Fruit fly (Drosophila melanogaster) whole organism, embryonic: ENCODE data around the gene SCCRO.
A peak's percentile ranks its signal among the peaks of the same experiment; 100 is the strongest.

Experiments
- Adf1 ChIP-seq: fragments of 200-800 bp; sonication (Bioruptor generic); IDR thresholded peaks from 2 replicates; pipeline ENCODE4 v1.3.6; 2022; ENCODE audit warnings: missing biosample characterization, missing genetic modification characterization
- Blimp-1 ChIP-seq: fragments of 200-800 bp; sonication (Bioruptor generic); optimal IDR thresholded peaks from 3 replicates; lab custom pipeline; 2018; ENCODE audit warnings: missing biosample characterization, missing genetic modification characterization, mild to moderate bottlenecking, moderate library complexity, missing genetic modification reagents
- CG12071 ChIP-seq: fragments of 200-800 bp; sonication (Bioruptor generic); optimal IDR thresholded peaks from 3 replicates; lab custom pipeline; 2018; ENCODE audit warnings: missing biosample characterization, mild to moderate bottlenecking, missing genetic modification characterization
- CG12104 ChIP-seq: fragments of 200-800 bp; sonication (Bioruptor generic); optimal IDR thresholded peaks from 3 replicates; lab custom pipeline; 2016; ENCODE audit warnings: missing biosample characterization, missing genetic modification characterization
- CG13894 ChIP-seq: fragments of 200-800 bp; sonication (Bioruptor generic); optimal IDR thresholded peaks from 3 replicates; lab custom pipeline; 2018; ENCODE audit warnings: missing biosample characterization, mild to moderate bottlenecking, missing genetic modification characterization, moderate library complexity
- CG1602 ChIP-seq: fragments of 200-800 bp; sonication (Bioruptor generic); optimal IDR thresholded peaks from 3 replicates; lab custom pipeline; 2016; ENCODE audit warnings: missing biosample characterization, missing genetic modification characterization
- CG18476 ChIP-seq: fragments of 200-800 bp; sonication (Bioruptor generic); optimal IDR thresholded peaks from 2 replicates; lab custom pipeline; 2016; ENCODE audit warnings: missing biosample characterization, mild to moderate bottlenecking, missing genetic modification characterization
- CG2712 ChIP-seq: fragments of 200-800 bp; optimal IDR thresholded peaks from 3 replicates; lab custom pipeline; 2019; ENCODE audit warnings: missing biosample characterization, mild to moderate bottlenecking, missing genetic modification characterization, moderate library complexity
- CG33557 ChIP-seq: fragments of 200-800 bp; sonication (Bioruptor generic); optimal IDR thresholded peaks from 2 replicates; lab custom pipeline; 2019; ENCODE audit warnings: missing biosample characterization, mild to moderate bottlenecking, missing genetic modification characterization, moderate library complexity
- CG3407 ChIP-seq: fragments of 200-800 bp; sonication (Bioruptor generic); optimal IDR thresholded peaks from 2 replicates; lab custom pipeline; 2018; ENCODE audit warnings: missing biosample characterization, mild to moderate bottlenecking, missing genetic modification characterization
- CG4424 ChIP-seq: fragments of 200-800 bp; sonication (Bioruptor generic); optimal IDR thresholded peaks from 3 replicates; lab custom pipeline; 2016; ENCODE audit warnings: missing biosample characterization, missing genetic modification characterization
- CG6689 ChIP-seq: fragments of 200-800 bp; sonication (Bioruptor generic); IDR thresholded peaks from 2 replicates; pipeline ENCODE4 v1.3.6; 2022; ENCODE audit warnings: missing biosample characterization, missing genetic modification characterization
- CG7556 ChIP-seq: fragments of 200-800 bp; sonication (Bioruptor generic); optimal IDR thresholded peaks from 2 replicates; lab custom pipeline; 2017; ENCODE audit warnings: missing biosample characterization, mild to moderate bottlenecking, missing genetic modification characterization
- CG7786 ChIP-seq: fragments of 200-800 bp; sonication (Bioruptor generic); optimal IDR thresholded peaks from 2 replicates; lab custom pipeline; 2016; ENCODE audit warnings: missing biosample characterization, missing genetic modification characterization
- CG8944 ChIP-seq: fragments of 200-800 bp; sonication (Bioruptor generic); optimal IDR thresholded peaks from 3 replicates; lab custom pipeline; 2016; ENCODE audit warnings: missing biosample characterization, missing genetic modification characterization
- CG9215 ChIP-seq: fragments of 200-800 bp; sonication (Bioruptor generic); IDR thresholded peaks from 2 replicates; pipeline ENCODE4 v1.3.6; 2022; ENCODE audit warnings: missing biosample characterization, missing genetic modification characterization
- CG9437 ChIP-seq: fragments of 200-800 bp; sonication (Bioruptor generic); optimal IDR thresholded peaks from 2 replicates; lab custom pipeline; 2018; ENCODE audit warnings: missing biosample characterization, mild to moderate bottlenecking, missing genetic modification characterization
- CoRest ChIP-seq: fragments of 200-800 bp; sonication (Bioruptor generic); optimal IDR thresholded peaks from 3 replicates; lab custom pipeline; 2018; ENCODE audit warnings: missing biosample characterization, mild to moderate bottlenecking, missing genetic modification characterization, moderate library complexity
- D ChIP-seq, 2 experiments: fragments of 200-800 bp in 1 of 2; fragments of >200 bp in 1 of 2; sonication (Bioruptor generic) in 1 of 2; optimal IDR thresholded peaks; 2 replicates in 1 of 2; 3 replicates in 1 of 2; lab custom pipeline; 2017; ENCODE audit warnings: mild to moderate bottlenecking in 1 of 2, missing biosample characterization in 1 of 2, missing genetic modification characterization in 1 of 2, missing genetic modification reagents in 1 of 2
- Dbx ChIP-seq: fragments of 200-800 bp; sonication (Bioruptor generic); IDR thresholded peaks from 3 replicates; pipeline ENCODE4 v1.3.6; 2022; ENCODE audit warnings: missing biosample characterization, missing genetic modification characterization
- Dip3 ChIP-seq: fragments of 200-800 bp; sonication (Bioruptor generic); optimal IDR thresholded peaks from 3 replicates; lab custom pipeline; 2016; ENCODE audit warnings: missing biosample characterization, missing genetic modification characterization
- E2f1 ChIP-seq: fragments of 200-800 bp; sonication (Bioruptor generic); IDR thresholded peaks from 2 replicates; pipeline ENCODE4 v1.3.6; 2022; ENCODE audit warnings: missing biosample characterization, missing genetic modification characterization
- HLH54F ChIP-seq: fragments of 200-800 bp; sonication (Bioruptor generic); optimal IDR thresholded peaks from 3 replicates; lab custom pipeline; 2016; ENCODE audit warnings: missing biosample characterization, missing genetic modification characterization
- Hsf ChIP-seq: fragments of 200-800 bp; sonication (Bioruptor generic); optimal IDR thresholded peaks from 3 replicates; lab custom pipeline; 2016; ENCODE audit warnings: missing biosample characterization, missing genetic modification characterization
- Lim3 ChIP-seq: fragments of 200-800 bp; sonication (Bioruptor generic); IDR thresholded peaks from 2 replicates; pipeline ENCODE4 v1.3.6; 2022; ENCODE audit warnings: missing biosample characterization, missing genetic modification characterization
- Mad ChIP-seq: fragments of 200-800 bp; sonication (Bioruptor generic); optimal IDR thresholded peaks from 2 replicates; lab custom pipeline; 2016; ENCODE audit warnings: missing biosample characterization, missing genetic modification characterization
- Med ChIP-seq: fragments of 200-800 bp; sonication (Bioruptor generic); peaks from one replicate; lab custom pipeline; 2016; ENCODE audit warnings: missing biosample characterization, missing genetic modification characterization, mild to moderate bottlenecking, inconsistent platforms, moderate library complexity
- Myb ChIP-seq: fragments of 200-800 bp; sonication (Bioruptor generic); optimal IDR thresholded peaks from 2 replicates; lab custom pipeline; 2016; ENCODE audit warnings: missing biosample characterization, missing genetic modification characterization
- Sox102F ChIP-seq: fragments of 200-800 bp; sonication (Bioruptor generic); optimal IDR thresholded peaks from 2 replicates; lab custom pipeline; 2018; ENCODE audit warnings: missing biosample characterization, mild to moderate bottlenecking, missing genetic modification characterization, moderate library complexity
- btn ChIP-seq: fragments of 200-800 bp; sonication (Bioruptor generic); optimal IDR thresholded peaks from 2 replicates; lab custom pipeline; 2016; ENCODE audit warnings: missing biosample characterization, missing genetic modification characterization
- crp ChIP-seq, 2 experiments: fragments of 200-800 bp; sonication (Bioruptor generic); optimal IDR thresholded peaks; 2 replicates in 1 of 2; 3 replicates in 1 of 2; lab custom pipeline; 2017; ENCODE audit warnings: missing biosample characterization in 2 of 2, missing genetic modification characterization in 2 of 2, mild to moderate bottlenecking in 1 of 2, moderate library complexity in 1 of 2
- dpn ChIP-seq, 2 experiments: fragments of 200-800 bp; sonication (Bioruptor generic); optimal IDR thresholded peaks; 3 replicates each; lab custom pipeline; 2016; ENCODE audit warnings: missing biosample characterization in 2 of 2, missing genetic modification characterization in 2 of 2
- esg ChIP-seq: fragments of 200-800 bp; sonication (Bioruptor generic); conservative IDR thresholded peaks from 2 replicates; pipeline ENCODE4 v1.3.6; 2022; ENCODE audit warnings: missing biosample characterization, missing genetic modification characterization
- gsb ChIP-seq: fragments of 200-800 bp; sonication (Bioruptor generic); IDR thresholded peaks from 2 replicates; pipeline ENCODE4 v1.3.6; 2022; ENCODE audit warnings: missing biosample characterization, missing genetic modification characterization
- ind ChIP-seq: fragments of 200-800 bp; sonication (Bioruptor generic); optimal IDR thresholded peaks from 3 replicates; lab custom pipeline; 2016; ENCODE audit warnings: missing biosample characterization, missing genetic modification characterization
- klu ChIP-seq: fragments of 200-800 bp; sonication (Bioruptor generic); IDR thresholded peaks from 2 replicates; pipeline ENCODE4 v1.3.6; 2022; ENCODE audit warnings: missing biosample characterization, missing genetic modification characterization
- kni ChIP-seq: fragments of 200-800 bp; sonication (Bioruptor generic); optimal IDR thresholded peaks from 3 replicates; lab custom pipeline; 2017; ENCODE audit warnings: mild to moderate bottlenecking, missing biosample characterization, missing genetic modification reagents, missing genetic modification characterization
- lola ChIP-seq, 3 experiments: fragments of >200 bp in 2 of 3; fragments of 200-800 bp in 1 of 3; sonication (Bioruptor generic) in 1 of 3; optimal IDR thresholded peaks; 2 replicates each; lab custom pipeline; 2017 to 2019; ENCODE audit warnings: missing biosample characterization in 3 of 3, missing genetic modification characterization in 3 of 3, mild to moderate bottlenecking in 1 of 3, moderate library complexity in 1 of 3
- mld ChIP-seq: fragments of 200-800 bp; sonication (Bioruptor generic); IDR thresholded peaks from 3 replicates; pipeline ENCODE4 v1.3.6; 2022; ENCODE audit warnings: missing biosample characterization, missing genetic modification characterization; ENCODE audit not compliant: partially characterized antibody
- nau ChIP-seq: fragments of 200-800 bp; sonication (Bioruptor generic); optimal IDR thresholded peaks from 3 replicates; lab custom pipeline; 2017; ENCODE audit warnings: missing biosample characterization, mild to moderate bottlenecking, missing genetic modification characterization, missing genetic modification reagents
- odd ChIP-seq: fragments of 200-800 bp; sonication (Bioruptor generic); optimal IDR thresholded peaks from 2 replicates; lab custom pipeline; 2017; ENCODE audit warnings: missing biosample characterization, mild to moderate bottlenecking, missing genetic modification characterization
- pb ChIP-seq: fragments of 200-800 bp; sonication (Bioruptor generic); optimal IDR thresholded peaks from 3 replicates; lab custom pipeline; 2016; ENCODE audit warnings: missing biosample characterization, missing genetic modification characterization
- prd ChIP-seq, 3 experiments: fragments of >200 bp in 2 of 3; fragments of 200-800 bp in 1 of 3; sonication (Bioruptor generic) in 1 of 3; optimal IDR thresholded peaks in 2 of 3; IDR thresholded peaks in 1 of 3; 2 replicates in 2 of 3; 3 replicates in 1 of 3; pipeline versions ENCODE4 v1.3.6 to Lab custom; 2017 to 2022; ENCODE audit warnings: missing biosample characterization in 1 of 3, missing genetic modification characterization in 1 of 3
- sima ChIP-seq: fragments of 200-800 bp; sonication (Bioruptor generic); optimal IDR thresholded peaks from 2 replicates; lab custom pipeline; 2016; ENCODE audit warnings: missing biosample characterization, missing genetic modification characterization
- slbo ChIP-seq: fragments of 200-800 bp; sonication (Bioruptor generic); IDR thresholded peaks from 2 replicates; pipeline ENCODE4 v1.3.6; 2022; ENCODE audit warnings: missing biosample characterization, missing genetic modification characterization
- sqz ChIP-seq: fragments of 200-800 bp; sonication (Bioruptor generic); optimal IDR thresholded peaks from 3 replicates; lab custom pipeline; 2018; ENCODE audit warnings: missing biosample characterization, mild to moderate bottlenecking, missing genetic modification characterization
- tgo ChIP-seq: fragments of 200-800 bp; sonication (Bioruptor generic); IDR thresholded peaks from 3 replicates; pipeline ENCODE4 v1.3.6; 2022; ENCODE audit warnings: missing biosample characterization, missing genetic modification characterization
- zen ChIP-seq: fragments of 200-800 bp; sonication (Bioruptor generic); optimal IDR thresholded peaks from 3 replicates; lab custom pipeline; 2018; ENCODE audit warnings: missing biosample characterization, mild to moderate bottlenecking, missing genetic modification characterization, moderate library complexity

Gene SCCRO

dm6 chr3L:15537916-15538581 is 25.2 kb upstream of the SCCRO start (continued):
- TF ChIP-seq dpn (GFP tag; optimal IDR thresholded peaks at IDR 0.05; lab: Kevin White, UChicago): peak; percentile 35 to 36
- TF ChIP-seq Blimp-1: peak; percentile 68
- peak; percentile 56 for TF ChIP-seq CG18476
- TF ChIP-seq Lim3 (GFP tag; lab: Robert Waterston, UW): no peak
- no peak for TF ChIP-seq pb (GFP tag; lab: Kevin White, UChicago)
- peak; percentile 82 for TF ChIP-seq CG7556 (GFP tag; lab: Kevin White, UChicago)
- TF ChIP-seq kni (GFP tag; lab: Kevin White, UChicago): no peak
- TF ChIP-seq Med: peak; percentile 42
- no peak for TF ChIP-seq Adf1 (GFP tag; lab: Robert Waterston, UW)
- TF ChIP-seq mld (GFP tag; lab: Robert Waterston, UW): no peak
- TF ChIP-seq ind (GFP tag; lab: Kevin White, UChicago): peak; percentile 64
- TF ChIP-seq Myb: peak; percentile 12
- TF ChIP-seq CG33557 (GFP tag; lab: Kevin White, UChicago): peak; percentile 46
- peak; percentile 74 for TF ChIP-seq zen (tag; lab: Kevin White, UChicago)
- TF ChIP-seq klu (GFP tag; lab: Robert Waterston, UW): peak; percentile 44; the same call in 1 of the 2 replicates
- peak; percentile 73 for TF ChIP-seq CG1602
- TF ChIP-seq odd (GFP tag; lab: Kevin White, UChicago): peak; percentile 65
- TF ChIP-seq CG6689 (GFP tag; lab: Robert Waterston, UW): peak; percentile 78
- peak; percentile 35 for TF ChIP-seq Dip3
- TF ChIP-seq CG4424 (GFP tag; lab: Kevin White, UChicago): peak; percentile 77
- no peak for TF ChIP-seq CG12071 (GFP tag; lab: Kevin White, UChicago)
- TF ChIP-seq CG9437 (GFP tag; lab: Kevin White, UChicago): peak; percentile 70
- no peak for TF ChIP-seq CG13894 (tag; lab: Kevin White, UChicago)
- peak; percentile 26; the same call in 1 of the 2 replicates for TF ChIP-seq CG9215 (GFP tag; lab: Robert Waterston, UW)
- TF ChIP-seq CG7786 (GFP tag; lab: Kevin White, UChicago): no peak
- TF ChIP-seq CG2712: peak; percentile 80
- peak; percentile 1 for TF ChIP-seq btn (GFP tag; lab: Kevin White, UChicago)
- TF ChIP-seq tgo: peak; percentile 61
- TF ChIP-seq Hsf: peak; percentile 67
- TF ChIP-seq Mad: peak; percentile 1
- peak in 1 of 2 experiments; percentile 23 for TF ChIP-seq crp (GFP tag; optimal IDR thresholded peaks at IDR 0.05; lab: Kevin White, UChicago)
- no peak; the same call in 1 of the 2 replicates for TF ChIP-seq E2f1 (GFP tag; lab: Robert Waterston, UW)
- TF ChIP-seq nau (GFP tag; lab: Kevin White, UChicago): peak; percentile 64
- peak; percentile 10 for TF ChIP-seq HLH54F
- peak; percentile 32 for TF ChIP-seq sqz (GFP tag; lab: Kevin White, UChicago)
- TF ChIP-seq Dbx (GFP tag; lab: Robert Waterston, UW): peak; percentile 28; the same call in 2 of the 3 replicates
- TF ChIP-seq sima (GFP tag; lab: Kevin White, UChicago): no peak
- peak; percentile 57; the same call in 1 of the 2 replicates for TF ChIP-seq slbo (GFP tag; lab: Robert Waterston, UW)
- no peak for TF ChIP-seq prd (optimal IDR thresholded peaks at IDR 0.05; lab: Kevin White, UChicago)
- TF ChIP-seq prd (GFP tag; IDR thresholded peaks at IDR 0.05; lab: Robert Waterston, UW): peak; percentile 73; the same call in 2 of the 3 replicates
- no peak for TF ChIP-seq gsb (GFP tag; lab: Robert Waterston, UW)
- peak in 1 of 3 experiments; percentile 76 for TF ChIP-seq lola (GFP tag; optimal IDR thresholded peaks at IDR 0.05; lab: Kevin White, UChicago)
- peak; percentile 81 for TF ChIP-seq CoRest (tag; lab: Kevin White, UChicago)
- TF ChIP-seq Sox102F (GFP tag; lab: Kevin White, UChicago): peak; percentile 83
- peak; percentile 58 for TF ChIP-seq CG12104 (GFP tag; lab: Kevin White, UChicago)
- TF ChIP-seq D (optimal IDR thresholded peaks at IDR 0.05; lab: Kevin White, UChicago): no peak
- peak; percentile 64 for TF ChIP-seq D (GFP tag; optimal IDR thresholded peaks at IDR 0.05; lab: Kevin White, UChicago)
- TF ChIP-seq CG8944 (GFP tag; lab: Kevin White, UChicago): peak; percentile 11
- peak; percentile 46 for TF ChIP-seq esg (GFP tag; lab: Robert Waterston, UW)
- TF ChIP-seq CG3407 (GFP tag; lab: Kevin White, UChicago): peak; percentile 55
